Fruit fly (Drosophila melanogaster): ENCODE data around the gene CG43673.

CG43673 gene

DNA sequence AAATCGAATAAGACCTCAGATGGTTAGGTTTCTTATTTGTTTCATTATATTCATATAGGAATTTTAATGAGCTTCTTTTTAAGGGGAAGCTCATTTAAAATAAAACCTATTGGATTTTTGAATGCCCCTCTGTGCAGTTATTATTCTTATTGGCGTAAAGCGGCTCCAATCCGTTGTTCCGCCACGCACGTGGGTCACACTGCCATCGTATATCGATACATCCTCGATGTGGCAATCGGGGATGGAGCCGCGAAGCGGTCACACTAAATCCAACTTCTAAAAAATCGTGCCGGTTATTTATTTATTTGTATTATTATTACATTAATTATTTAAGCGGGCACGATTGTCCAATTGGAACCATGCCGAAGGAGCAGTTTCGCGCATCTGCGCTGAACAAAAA, 16.2 kb upstream of the CG43673 start, which contains the start of gene Polr3A (continued):
- TF ChIP-seq CG17361 (GFP tag; IDR thresholded peaks at IDR 0.05) = no peak
- peak; percentile 36; the same call in 1 of the 3 replicates for TF ChIP-seq CG34422 (GFP tag; IDR thresholded peaks at IDR 0.05)
- no peak for TF ChIP-seq Usf (GFP tag; optimal IDR thresholded peaks at IDR 0.05)
- no peak for TF ChIP-seq CG31441 (GFP tag; IDR thresholded peaks at IDR 0.05)
- no peak for TF ChIP-seq Fer3 (tag; optimal IDR thresholded peaks at IDR 0.05)
- TF ChIP-seq chinmo (GFP tag; IDR thresholded peaks at IDR 0.05; ENCODE audit: partially characterized antibody) = no peak
- TF ChIP-seq scrt (GFP tag; optimal IDR thresholded peaks at IDR 0.05) = no peak
- no peak for TF ChIP-seq peb (GFP tag; IDR thresholded peaks at IDR 0.05)
- TF ChIP-seq fru (optimal IDR thresholded peaks at IDR 0.05) = no peak
- TF ChIP-seq lmd (GFP tag; IDR thresholded peaks at IDR 0.05) = no peak
- peak; percentile 4 for TF ChIP-seq CG3995 (GFP tag; optimal IDR thresholded peaks at IDR 0.05)
- TF ChIP-seq Hmr (GFP tag; optimal IDR thresholded peaks at IDR 0.05) = no peak
- no peak for TF ChIP-seq CG6813 (GFP tag; optimal IDR thresholded peaks at IDR 0.05)
- TF ChIP-seq CG14965 (GFP tag; optimal IDR thresholded peaks at IDR 0.05; ENCODE audit: borderline replicate concordance) = no peak
- TF ChIP-seq CG9727 (GFP tag; optimal IDR thresholded peaks at IDR 0.05) = no peak
- no peak for TF ChIP-seq CG12942 (GFP tag; optimal IDR thresholded peaks at IDR 0.05)
- no peak for TF ChIP-seq kah (GFP tag; optimal IDR thresholded peaks at IDR 0.05)
- TF ChIP-seq CG1529 (GFP tag; optimal IDR thresholded peaks at IDR 0.05) = no peak
- no peak for TF ChIP-seq en (GFP tag; optimal IDR thresholded peaks at IDR 0.05)
- no peak for TF ChIP-seq Hmx (GFP tag; optimal IDR thresholded peaks at IDR 0.05)
- TF ChIP-seq CG13624 (GFP tag; optimal IDR thresholded peaks at IDR 0.05) = no peak
- no peak for TF ChIP-seq odd (GFP tag; optimal IDR thresholded peaks at IDR 0.05)
- TF ChIP-seq gfzf (GFP tag; optimal IDR thresholded peaks at IDR 0.05) = peak; percentile 67
- no peak for TF ChIP-seq CoRest (tag; optimal IDR thresholded peaks at IDR 0.05)
- TF ChIP-seq da (GFP tag; optimal IDR thresholded peaks at IDR 0.05) = no peak
- TF ChIP-seq CG17359 (tag; optimal IDR thresholded peaks at IDR 0.05) = no peak
- TF ChIP-seq CG2889 (GFP tag; IDR thresholded peaks at IDR 0.05) = no peak
- TF ChIP-seq CG11723 (GFP tag; optimal IDR thresholded peaks at IDR 0.05) = no peak
- TF ChIP-seq CG3847 (GFP tag; IDR thresholded peaks at IDR 0.05) = no peak
- TF ChIP-seq CG13123 (GFP tag; optimal IDR thresholded peaks at IDR 0.05) = no peak
- TF ChIP-seq zen (tag; optimal IDR thresholded peaks at IDR 0.05) = peak; percentile 49
- peak; percentile 24 for TF ChIP-seq Sry-δ (GFP tag; optimal IDR thresholded peaks at IDR 0.05)
- no peak for TF ChIP-seq CG9932 (GFP tag; IDR thresholded peaks at IDR 0.05)
- TF ChIP-seq tgo (GFP tag; IDR thresholded peaks at IDR 0.05) = no peak
- peak; percentile 83 for TF ChIP-seq Dref (GFP tag; IDR thresholded peaks at IDR 0.05)
- no peak for TF ChIP-seq Ets65A (GFP tag)
- TF ChIP-seq ash1 (GFP tag; optimal IDR thresholded peaks at IDR 0.05) = no peak
- no peak for TF ChIP-seq CG2875 (GFP tag; optimal IDR thresholded peaks at IDR 0.05)
- no peak for TF ChIP-seq Six4 (GFP tag; optimal IDR thresholded peaks at IDR 0.05)
- 0 out of 3 replicates have a peak, but pooled peaks have one; percentile 38 for TF ChIP-seq Doc3 (GFP tag; IDR thresholded peaks at IDR 0.05; ENCODE audit: partially characterized antibody)
- TF ChIP-seq CG12391 (tag; optimal IDR thresholded peaks at IDR 0.05) = no peak
- peak; percentile 75 for TF ChIP-seq CG13287 (GFP tag; IDR thresholded peaks at IDR 0.05; ENCODE audit: partially characterized antibody)
- no peak for TF ChIP-seq CG2120 (GFP tag; optimal IDR thresholded peaks at IDR 0.05)
- TF ChIP-seq slp2 (GFP tag; optimal IDR thresholded peaks at IDR 0.05) = no peak
- TF ChIP-seq Deaf1 (tag; optimal IDR thresholded peaks at IDR 0.05) = no peak
- no peak for TF ChIP-seq Atf6 (GFP tag; IDR thresholded peaks at IDR 0.05)
- TF ChIP-seq nom (GFP tag; optimal IDR thresholded peaks at IDR 0.05) = no peak
- no peak for TF ChIP-seq sr (GFP tag; IDR thresholded peaks at IDR 0.05)
- peak; percentile 70 for TF ChIP-seq Bgb (GFP tag; IDR thresholded peaks at IDR 0.05; ENCODE audit: partially characterized antibody)
- no peak for TF ChIP-seq CG42726 (GFP tag; IDR thresholded peaks at IDR 0.05; ENCODE audit: partially characterized antibody)
- TF ChIP-seq HLHmδ (GFP tag; optimal IDR thresholded peaks at IDR 0.05) = no peak
- no peak for TF ChIP-seq Blimp-1 (GFP tag; optimal IDR thresholded peaks at IDR 0.05)
